Worm (Caenorhabditis elegans) whole organism, L1 larva: ENCODE results near the gene wht-4.

Source experiments
- elt-3 ChIP-seq, 6 experiments: fragments of 150-350 bp in 1 of 6; sonication (generic microtip); optimal IDR thresholded peaks; 2 replicates each; lab custom pipeline; 2017 to 2018; ENCODE audit warnings: missing biosample characterization in 6 of 6, missing genetic modification characterization in 6 of 6, inconsistent platforms in 1 of 6
- hpl-2 ChIP-seq: fragments of 150-350 bp; optimal IDR thresholded peaks from 2 replicates; lab custom pipeline; 2014; ENCODE audit warnings: missing biosample characterization, missing genetic modification reagents, missing genetic modification characterization
- lin-15B ChIP-seq: fragments of 150-350 bp; sonication (generic microtip); optimal IDR thresholded peaks from 3 replicates; lab custom pipeline; 2014; ENCODE audit warnings: missing biosample characterization, missing genetic modification characterization
- lin-35 ChIP-seq, 2 experiments: fragments of 150-350 bp; optimal IDR thresholded peaks; 2 replicates each; lab custom pipeline; 2014; ENCODE audit warnings: missing biosample characterization in 2 of 2, missing genetic modification characterization in 2 of 2, missing genetic modification reagents in 2 of 2
- lin-39 ChIP-seq: fragments of 150-350 bp; optimal IDR thresholded peaks from 2 replicates; lab custom pipeline; 2014; ENCODE audit warnings: missing biosample characterization, missing genetic modification reagents, missing genetic modification characterization
- nhr-77 ChIP-seq: fragments of 150-350 bp; optimal IDR thresholded peaks from 2 replicates; lab custom pipeline; 2014; ENCODE audit warnings: missing biosample characterization, missing genetic modification characterization
- sox-4 ChIP-seq: sonication (generic microtip); optimal IDR thresholded peaks from 2 replicates; lab custom pipeline; 2016; ENCODE audit warnings: missing genetic modification characterization, missing compliant biosample characterization
- unc-62 ChIP-seq: fragments of 150-350 bp; optimal IDR thresholded peaks from 2 replicates; lab custom pipeline; 2014; ENCODE audit warnings: missing biosample characterization, missing genetic modification reagents, missing genetic modification characterization
- zip-4 ChIP-seq: fragments of 200-800 bp; sonication (Bioruptor generic); optimal IDR thresholded peaks from 2 replicates; lab custom pipeline; 2018; ENCODE audit warnings: mild to moderate bottlenecking, missing genetic modification characterization, moderate library complexity, missing compliant biosample characterization

DNA sequence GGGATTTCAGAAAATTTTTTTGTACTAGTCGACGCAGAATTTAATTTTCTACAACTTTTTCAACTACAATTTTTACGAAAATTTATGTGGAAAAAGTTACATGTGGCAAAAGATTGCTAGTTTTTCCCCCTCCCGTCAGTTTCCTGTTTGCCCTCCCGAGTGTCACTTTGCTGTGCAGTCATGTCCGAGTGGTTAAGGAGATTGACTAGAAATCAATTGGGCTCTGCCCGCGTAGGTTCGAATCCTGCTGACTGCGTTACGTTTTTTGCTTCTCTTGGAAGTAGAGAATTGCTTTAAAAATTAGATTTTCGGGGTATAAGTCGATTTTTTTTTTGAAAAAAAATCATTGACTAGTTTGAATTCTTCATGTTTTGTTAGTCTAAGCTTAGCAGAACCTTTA lies 10.9 kb upstream of the wht-4 start:
- TF ChIP-seq elt-3 (tag; optimal IDR thresholded peaks at IDR 0.05; lab: Kevin White, UChicago) (no peak), sox-4 (tag; lab: Kevin White, UChicago) (no peak), lin-15B (no peak), nhr-77 (no peak), unc-62 (GFP tag; lab: Kevin White, UChicago) (no peak), zip-4 (GFP tag; lab: Kevin White, UChicago) (no peak), lin-39 (no peak), lin-35 (GFP tag; optimal IDR thresholded peaks at IDR 0.05; lab: Kevin White, UChicago) (no peak), hpl-2 (GFP tag; lab: Kevin White, UChicago) (no peak)
